Worm (Caenorhabditis elegans) whole organism, L1 larva: ENCODE results near the gene F44E2.3.

Source experiments
- C16A3.4 ChIP-seq: fragments of 150-350 bp; optimal IDR thresholded peaks from 2 replicates; lab custom pipeline; 2014; ENCODE audit warnings: missing biosample characterization, missing genetic modification characterization
- C34B4.2 ChIP-seq: sonication (generic microtip); optimal IDR thresholded peaks from 2 replicates; lab custom pipeline; 2017; ENCODE audit warnings: mild to moderate bottlenecking, missing genetic modification characterization, missing compliant biosample characterization
- Y116A8C.19 ChIP-seq: sonication (generic microtip); optimal IDR thresholded peaks from 2 replicates; lab custom pipeline; 2016; ENCODE audit warnings: missing compliant biosample characterization, missing genetic modification characterization, borderline replicate concordance
- aha-1 ChIP-seq: fragments of 150-350 bp; optimal IDR thresholded peaks from 2 replicates; lab custom pipeline; 2014; ENCODE audit warnings: missing biosample characterization, missing genetic modification characterization
- ama-1 ChIP-seq: fragments of 150-350 bp; optimal IDR thresholded peaks from 2 replicates; lab custom pipeline; 2014
- blmp-1 ChIP-seq: fragments of 150-350 bp; optimal IDR thresholded peaks from 2 replicates; lab custom pipeline; 2014; ENCODE audit warnings: missing biosample characterization, missing genetic modification characterization
- ceh-8 ChIP-seq: fragments of 200-800 bp; sonication (Bioruptor generic); optimal IDR thresholded peaks from 2 replicates; lab custom pipeline; 2018; ENCODE audit warnings: mild to moderate bottlenecking, missing genetic modification characterization, moderate library complexity, missing compliant biosample characterization
- ceh-88 ChIP-seq: fragments of 200-800 bp; sonication (Bioruptor generic); IDR thresholded peaks from 2 replicates; pipeline ENCODE4 v1.3.6; 2022; ENCODE audit warnings: missing genetic modification characterization, missing compliant biosample characterization
- dsc-1 ChIP-seq: sonication (generic microtip); optimal IDR thresholded peaks from 2 replicates; lab custom pipeline; 2016; ENCODE audit warnings: mild to moderate bottlenecking, missing genetic modification characterization, missing compliant biosample characterization
- efl-3 ChIP-seq: fragments of 200-800 bp; sonication (Bioruptor generic); optimal IDR thresholded peaks from 2 replicates; lab custom pipeline; 2018; ENCODE audit warnings: mild to moderate bottlenecking, missing genetic modification characterization, missing compliant biosample characterization
- elt-3 ChIP-seq, 6 experiments: fragments of 150-350 bp in 1 of 6; sonication (generic microtip); optimal IDR thresholded peaks; 2 replicates each; lab custom pipeline; 2017 to 2018; ENCODE audit warnings: missing biosample characterization in 6 of 6, missing genetic modification characterization in 6 of 6, inconsistent platforms in 1 of 6
- ets-5 ChIP-seq: fragments of 200-800 bp; sonication (Bioruptor generic); IDR thresholded peaks from 2 replicates; pipeline ENCODE4 v1.3.6; 2022; ENCODE audit warnings: missing genetic modification characterization, missing compliant biosample characterization
- fkh-4 ChIP-seq: sonication (generic microtip); optimal IDR thresholded peaks from 2 replicates; lab custom pipeline; 2016; ENCODE audit warnings: missing compliant biosample characterization, missing genetic modification characterization, borderline replicate concordance
- hlh-4 ChIP-seq: sonication (generic microtip); optimal IDR thresholded peaks from 2 replicates; lab custom pipeline; 2016; ENCODE audit warnings: mild to moderate bottlenecking, missing genetic modification characterization, missing compliant biosample characterization
- hpl-2 ChIP-seq: fragments of 150-350 bp; optimal IDR thresholded peaks from 2 replicates; lab custom pipeline; 2014; ENCODE audit warnings: missing biosample characterization, missing genetic modification reagents, missing genetic modification characterization
- isw-1 ChIP-seq: fragments of 200-800 bp; sonication (Bioruptor generic); IDR thresholded peaks from 2 replicates; pipeline ENCODE4 v1.3.6; 2022; ENCODE audit warnings: missing genetic modification characterization, missing compliant biosample characterization
- lin-14 ChIP-seq: fragments of 200-800 bp; sonication (Bioruptor generic); optimal IDR thresholded peaks from 2 replicates; lab custom pipeline; 2018; ENCODE audit warnings: mild to moderate bottlenecking, missing genetic modification characterization, moderate library complexity, missing compliant biosample characterization
- lin-15B ChIP-seq: fragments of 150-350 bp; sonication (generic microtip); optimal IDR thresholded peaks from 3 replicates; lab custom pipeline; 2014; ENCODE audit warnings: missing biosample characterization, missing genetic modification characterization
- lin-35 ChIP-seq, 2 experiments: fragments of 150-350 bp; optimal IDR thresholded peaks; 2 replicates each; lab custom pipeline; 2014; ENCODE audit warnings: missing biosample characterization in 2 of 2, missing genetic modification characterization in 2 of 2, missing genetic modification reagents in 2 of 2
- lir-3 ChIP-seq: sonication (generic microtip); optimal IDR thresholded peaks from 2 replicates; lab custom pipeline; 2016; ENCODE audit warnings: mild to moderate bottlenecking, missing genetic modification characterization, moderate library complexity, missing compliant biosample characterization; ENCODE audit not compliant: poor library complexity
- mab-9 ChIP-seq: fragments of 200-800 bp; sonication (Bioruptor generic); IDR thresholded peaks from 2 replicates; pipeline ENCODE4 v1.3.6; 2022; ENCODE audit warnings: missing genetic modification reagents, missing genetic modification characterization, missing compliant biosample characterization
- mef-2 ChIP-seq: fragments of 150-350 bp; optimal IDR thresholded peaks from 2 replicates; lab custom pipeline; 2014; ENCODE audit warnings: missing biosample characterization, missing genetic modification characterization
- mep-1 ChIP-seq: fragments of 150-350 bp; optimal IDR thresholded peaks from 2 replicates; lab custom pipeline; 2014; ENCODE audit warnings: missing biosample characterization, missing genetic modification characterization
- nhr-20 ChIP-seq: sonication (generic microtip); optimal IDR thresholded peaks from 2 replicates; lab custom pipeline; 2016; ENCODE audit warnings: mild to moderate bottlenecking, missing genetic modification characterization, missing compliant biosample characterization
- nhr-28 ChIP-seq: fragments of 150-350 bp; optimal IDR thresholded peaks from 2 replicates; lab custom pipeline; 2014; ENCODE audit warnings: missing biosample characterization, missing genetic modification characterization
- nhr-47 ChIP-seq: sonication (generic microtip); optimal IDR thresholded peaks from 2 replicates; lab custom pipeline; 2016; ENCODE audit warnings: mild to moderate bottlenecking, missing genetic modification characterization, moderate library complexity, missing compliant biosample characterization
- nhr-76 ChIP-seq: sonication (generic microtip); optimal IDR thresholded peaks from 2 replicates; lab custom pipeline; 2017; ENCODE audit warnings: missing biosample characterization, missing genetic modification characterization
- nhr-77 ChIP-seq: fragments of 150-350 bp; optimal IDR thresholded peaks from 2 replicates; lab custom pipeline; 2014; ENCODE audit warnings: missing biosample characterization, missing genetic modification characterization
- nhr-85 ChIP-seq: sonication (generic microtip); peaks from one replicate; lab custom pipeline; 2016; ENCODE audit warnings: missing genetic modification characterization, inconsistent platforms, missing compliant biosample characterization
- pax-3 ChIP-seq: fragments of 200-800 bp; sonication (Bioruptor generic); optimal IDR thresholded peaks from 2 replicates; lab custom pipeline; 2018; ENCODE audit warnings: mild to moderate bottlenecking, missing genetic modification characterization, moderate library complexity, missing compliant biosample characterization
- rnt-1 ChIP-seq: sonication (generic microtip); optimal IDR thresholded peaks from 2 replicates; lab custom pipeline; 2016; ENCODE audit warnings: mild to moderate bottlenecking, missing genetic modification characterization, moderate library complexity, missing compliant biosample characterization
- snu-23 ChIP-seq: sonication (generic microtip); optimal IDR thresholded peaks from 2 replicates; lab custom pipeline; 2016; ENCODE audit warnings: missing genetic modification characterization, missing compliant biosample characterization
- sptf-1 ChIP-seq: fragments of 150-350 bp; optimal IDR thresholded peaks from 2 replicates; lab custom pipeline; 2014; ENCODE audit warnings: missing biosample characterization, missing genetic modification characterization
- sup-37 ChIP-seq: fragments of 200-800 bp; sonication (Bioruptor generic); optimal IDR thresholded peaks from 2 replicates; lab custom pipeline; 2018; ENCODE audit warnings: mild to moderate bottlenecking, missing genetic modification characterization, missing compliant biosample characterization
- swsn-7 ChIP-seq: sonication (generic microtip); optimal IDR thresholded peaks from 2 replicates; lab custom pipeline; 2016; ENCODE audit warnings: missing genetic modification characterization, missing compliant biosample characterization
- tbx-2 ChIP-seq: sonication (generic microtip); optimal IDR thresholded peaks from 2 replicates; lab custom pipeline; 2016; ENCODE audit warnings: missing genetic modification characterization, missing compliant biosample characterization
- tlp-1 ChIP-seq: fragments of 150-350 bp; optimal IDR thresholded peaks from 2 replicates; lab custom pipeline; 2014; ENCODE audit warnings: missing biosample characterization, missing genetic modification characterization
- unc-130 ChIP-seq: fragments of 150-350 bp; optimal IDR thresholded peaks from 2 replicates; lab custom pipeline; 2017; ENCODE audit warnings: missing biosample characterization, missing genetic modification characterization, inconsistent platforms
- unc-30 ChIP-seq: sonication (generic microtip); optimal IDR thresholded peaks from 2 replicates; lab custom pipeline; 2017; ENCODE audit warnings: missing biosample characterization, missing genetic modification characterization
- unc-62 ChIP-seq: fragments of 150-350 bp; optimal IDR thresholded peaks from 2 replicates; lab custom pipeline; 2014; ENCODE audit warnings: missing biosample characterization, missing genetic modification reagents, missing genetic modification characterization
- unc-86 ChIP-seq: sonication (generic microtip); optimal IDR thresholded peaks from 2 replicates; lab custom pipeline; 2016; ENCODE audit warnings: missing genetic modification characterization, missing compliant biosample characterization
- unc-98 ChIP-seq: fragments of 200-800 bp; sonication (Bioruptor generic); IDR thresholded peaks from 2 replicates; pipeline ENCODE4 v1.3.6; 2022; ENCODE audit warnings: missing genetic modification characterization, missing compliant biosample characterization
- vab-15 ChIP-seq: sonication (generic microtip); optimal IDR thresholded peaks from 2 replicates; lab custom pipeline; 2017; ENCODE audit warnings: missing genotype, mild to moderate bottlenecking, missing genetic modification characterization, missing compliant biosample characterization
- xbp-1 ChIP-seq: sonication (generic microtip); optimal IDR thresholded peaks from 2 replicates; lab custom pipeline; 2016; ENCODE audit warnings: missing genetic modification characterization, missing compliant biosample characterization
- zip-4 ChIP-seq: fragments of 200-800 bp; sonication (Bioruptor generic); optimal IDR thresholded peaks from 2 replicates; lab custom pipeline; 2018; ENCODE audit warnings: mild to moderate bottlenecking, missing genetic modification characterization, moderate library complexity, missing compliant biosample characterization

F44E2.3 gene

DNA sequence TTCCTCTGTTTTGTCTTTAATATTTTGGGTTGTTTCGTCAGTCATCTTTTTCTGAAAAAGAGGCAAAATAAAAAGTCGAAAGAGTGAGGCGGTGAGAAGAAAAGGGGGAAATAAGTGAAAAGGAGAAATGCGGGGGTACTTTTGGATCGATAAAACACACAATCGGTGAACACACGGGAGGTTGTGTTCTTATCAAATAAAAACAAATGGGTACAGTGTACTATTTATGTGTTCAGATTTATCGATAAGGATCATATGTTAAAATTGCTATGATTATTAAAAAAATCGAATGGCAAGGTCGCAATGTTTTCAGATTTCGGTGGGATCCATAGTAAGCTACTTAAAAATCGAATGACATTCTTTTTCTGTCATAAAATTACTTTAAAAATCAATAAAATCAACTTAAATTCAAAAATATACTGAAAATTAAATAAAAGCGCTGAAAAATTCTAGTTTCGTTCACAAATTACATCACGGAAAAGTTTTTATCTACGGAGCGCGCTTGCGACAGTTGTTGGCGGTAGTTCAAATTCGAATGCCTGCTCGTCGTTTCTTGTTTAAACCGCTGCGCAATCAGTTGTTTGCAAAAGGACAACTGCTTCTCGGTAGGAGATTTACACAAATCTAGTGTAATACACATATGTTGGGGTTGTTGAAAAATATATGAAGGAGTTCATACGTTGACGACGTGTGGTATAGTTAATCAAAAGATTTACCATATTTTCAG is 19.7 kb downstream of the F44E2.3 start, which contains the start of gene prx-19 (continued):
- no peak for TF ChIP-seq zip-4 (GFP tag; lab: Kevin White, UChicago)
- TF ChIP-seq unc-30 (tag; lab: Kevin White, UChicago): no peak
- TF ChIP-seq C16A3.4 (tag; lab: Kevin White, UChicago): peak; percentile 60
- no peak for TF ChIP-seq sup-37 (GFP tag; lab: Kevin White, UChicago)
- TF ChIP-seq mep-1 (tag; lab: Kevin White, UChicago): peak; percentile 66
- TF ChIP-seq hlh-4: no peak
- TF ChIP-seq rnt-1: peak; percentile 57
- 0 out of 2 replicates have a peak, but pooled peaks have one; percentile 8 for TF ChIP-seq isw-1
- TF ChIP-seq ets-5 (GFP tag; lab: Robert Waterston, UW): no peak
- no peak for TF ChIP-seq mef-2
- no peak for TF ChIP-seq aha-1 (tag; lab: Kevin White, UChicago)
- no peak for TF ChIP-seq vab-15 (tag; lab: Kevin White, UChicago)
- no peak for TF ChIP-seq pax-3
- no peak for TF ChIP-seq nhr-76 (tag; lab: Kevin White, UChicago)
- TF ChIP-seq lin-15B (tag; lab: Kevin White, UChicago): peak; percentile 46
- TF ChIP-seq unc-86: no peak
- peak; percentile 38 for TF ChIP-seq xbp-1 (tag; lab: Kevin White, UChicago)
- no peak for TF ChIP-seq unc-62 (GFP tag; lab: Kevin White, UChicago)
- no peak for TF ChIP-seq efl-3 (GFP tag; lab: Kevin White, UChicago)
- peak; percentile 59 for TF ChIP-seq snu-23 (GFP tag; lab: Kevin White, UChicago)
- TF ChIP-seq lin-14: peak; percentile 32
- no peak for TF ChIP-seq ama-1 (lab: Kevin White, UChicago)
- peak; percentile 21 for TF ChIP-seq unc-130 (tag; lab: Kevin White, UChicago)
- TF ChIP-seq tlp-1 (tag; lab: Kevin White, UChicago): no peak
- TF ChIP-seq ceh-88 (GFP tag; lab: Robert Waterston, UW): no peak
- no peak for TF ChIP-seq unc-98 (GFP tag; lab: Robert Waterston, UW)
- TF ChIP-seq hpl-2 (GFP tag; lab: Kevin White, UChicago): no peak
- TF ChIP-seq lir-3 (tag; lab: Kevin White, UChicago): no peak
- peak; percentile 49 for TF ChIP-seq tbx-2 (tag; lab: Kevin White, UChicago)
- TF ChIP-seq swsn-7 (tag; lab: Kevin White, UChicago): peak; percentile 39
- TF ChIP-seq ceh-8 (GFP tag; lab: Kevin White, UChicago): no peak
- TF ChIP-seq lin-35 (GFP tag; optimal IDR thresholded peaks at IDR 0.05; lab: Kevin White, UChicago): peak; percentile 94 to 98
- peak; percentile 38 for TF ChIP-seq nhr-85 (tag; lab: Kevin White, UChicago)
- no peak for TF ChIP-seq nhr-28 (tag; lab: Kevin White, UChicago)
- peak; percentile 54 for TF ChIP-seq nhr-47 (tag; lab: Kevin White, UChicago)
- no peak for TF ChIP-seq C34B4.2
- TF ChIP-seq dsc-1 (tag; lab: Kevin White, UChicago): peak; percentile 45
- TF ChIP-seq nhr-20: peak; percentile 68
- no peak for TF ChIP-seq fkh-4 (tag; lab: Kevin White, UChicago)
- peak in 1 of 6 experiments; percentile 45 for TF ChIP-seq elt-3 (tag; optimal IDR thresholded peaks at IDR 0.05; lab: Kevin White, UChicago)
- no peak for TF ChIP-seq Y116A8C.19 (tag; lab: Kevin White, UChicago)
- no peak for TF ChIP-seq mab-9 (GFP tag; lab: Robert Waterston, UW)
- TF ChIP-seq nhr-77 (tag; lab: Kevin White, UChicago): no peak
- TF ChIP-seq sptf-1 (tag; lab: Kevin White, UChicago): no peak
- TF ChIP-seq blmp-1 (tag; lab: Kevin White, UChicago): peak; percentile 54
- TF ChIP-seq, all 84 proteins: peak for 30
